Worm (Caenorhabditis elegans) whole organism, L4 larva: ENCODE data around the gene scl-7.
A peak's percentile ranks its signal among the peaks of the same experiment; 100 is the strongest.

Experiments
- F49E8.2 ChIP-seq: sonication (generic microtip); optimal IDR thresholded peaks from 2 replicates; lab custom pipeline; 2016; ENCODE audit warnings: missing compliant biosample characterization, mild to moderate bottlenecking, missing genetic modification characterization, borderline replicate concordance
- T20F7.1 ChIP-seq: fragments of 200-800 bp; sonication (Bioruptor generic); optimal IDR thresholded peaks from 2 replicates; lab custom pipeline; 2018; ENCODE audit warnings: mild to moderate bottlenecking, missing genetic modification characterization, missing compliant biosample characterization
- T26A8.4 ChIP-seq: fragments of 200-800 bp; sonication (Bioruptor generic); IDR thresholded peaks from 2 replicates; pipeline ENCODE4 v1.3.6; 2022; ENCODE audit warnings: missing genetic modification characterization, missing compliant biosample characterization
- Y105C5A.15 ChIP-seq: fragments of 200-800 bp; sonication (Bioruptor generic); IDR thresholded peaks from 2 replicates; pipeline ENCODE4 v1.3.6; 2022; ENCODE audit warnings: missing genetic modification characterization, missing compliant biosample characterization
- Y5F2A.4 ChIP-seq: fragments of 200-800 bp; sonication (Bioruptor generic); optimal IDR thresholded peaks from 2 replicates; lab custom pipeline; 2018; ENCODE audit warnings: mild to moderate bottlenecking, missing genetic modification characterization, missing compliant biosample characterization
- attf-4 ChIP-seq: sonication (generic microtip); optimal IDR thresholded peaks from 3 replicates; lab custom pipeline; 2017; ENCODE audit warnings: missing biosample characterization, missing genetic modification characterization
- ceh-32 ChIP-seq: sonication (generic microtip); optimal IDR thresholded peaks from 2 replicates; lab custom pipeline; 2016; ENCODE audit warnings: mild to moderate bottlenecking, missing genetic modification characterization, missing compliant biosample characterization; ENCODE audit not compliant: poor library complexity
- ceh-44 ChIP-seq: fragments of 200-800 bp; sonication (Bioruptor generic); IDR thresholded peaks from 2 replicates; pipeline ENCODE4 v1.3.6; 2022; ENCODE audit warnings: missing genetic modification reagents, missing genetic modification characterization, missing compliant biosample characterization
- cey-2 ChIP-seq: sonication (generic microtip); optimal IDR thresholded peaks from 3 replicates; lab custom pipeline; 2017; ENCODE audit warnings: missing genetic modification characterization, mild to moderate bottlenecking, missing compliant biosample characterization, antibody characterized with exemption, borderline replicate concordance; ENCODE audit not compliant: insufficient read depth
- dmd-8 ChIP-seq: fragments of 200-800 bp; sonication (Bioruptor generic); IDR thresholded peaks from 2 replicates; pipeline ENCODE4 v1.3.6; 2022; ENCODE audit warnings: missing genetic modification characterization, missing compliant biosample characterization
- egl-27 ChIP-seq: sonication (generic microtip); optimal IDR thresholded peaks from 3 replicates; lab custom pipeline; 2017; ENCODE audit warnings: missing biosample characterization, missing genetic modification reagents, missing genetic modification characterization
- egl-43 ChIP-seq: fragments of 200-800 bp; sonication (Bioruptor generic); IDR thresholded peaks from 2 replicates; pipeline ENCODE4 v1.3.6; 2022; ENCODE audit warnings: missing genetic modification reagents, missing genetic modification characterization, missing compliant biosample characterization
- hlh-11 ChIP-seq: fragments of 200-800 bp; sonication (Bioruptor generic); optimal IDR thresholded peaks from 2 replicates; lab custom pipeline; 2018; ENCODE audit warnings: mild to moderate bottlenecking, missing genetic modification characterization, missing compliant biosample characterization
- hlh-30 ChIP-seq: sonication (generic microtip); optimal IDR thresholded peaks from 2 replicates; lab custom pipeline; 2017; ENCODE audit warnings: antibody characterized with exemption, mild to moderate bottlenecking, missing genetic modification characterization, missing compliant biosample characterization; ENCODE audit not compliant: insufficient read depth
- lin-13 ChIP-seq: fragments of 150-350 bp; optimal IDR thresholded peaks from 2 replicates; lab custom pipeline; 2014; ENCODE audit warnings: missing biosample characterization, missing genetic modification reagents, missing genetic modification characterization
- lin-15B ChIP-seq: fragments of 150-350 bp; sonication (generic microtip); optimal IDR thresholded peaks from 3 replicates; lab custom pipeline; 2014; ENCODE audit warnings: missing biosample characterization, missing genetic modification characterization
- lsy-2 ChIP-seq, 2 experiments: fragments of 150-350 bp in 1 of 2; sonication (generic microtip) in 1 of 2; optimal IDR thresholded peaks; 2 replicates each; lab custom pipeline; 2014 to 2017; ENCODE audit warnings: missing biosample characterization in 2 of 2, missing genetic modification characterization in 2 of 2
- madf-5 ChIP-seq, 2 experiments: fragments of 200-800 bp; sonication (Bioruptor generic); IDR thresholded peaks; 2 replicates each; pipeline ENCODE4 v1.3.6; 2022; ENCODE audit warnings: missing compliant biosample characterization in 2 of 2, missing genetic modification characterization in 2 of 2
- nhr-237 ChIP-seq: sonication (generic microtip); optimal IDR thresholded peaks from 2 replicates; lab custom pipeline; 2017; ENCODE audit warnings: missing biosample characterization, missing genetic modification characterization
- nhr-28 ChIP-seq: fragments of 150-350 bp; optimal IDR thresholded peaks from 2 replicates; lab custom pipeline; 2014; ENCODE audit warnings: missing biosample characterization, missing genetic modification characterization
- pha-4 ChIP-seq, 2 experiments: fragments of 150-350 bp in 1 of 2; fragments of 200-800 bp in 1 of 2; sonication (Bioruptor generic) in 1 of 2; IDR thresholded peaks in 1 of 2; optimal IDR thresholded peaks in 1 of 2; 2 replicates each; pipeline versions ENCODE4 v1.3.6 to Lab custom; 2014 to 2022; ENCODE audit warnings: missing genetic modification characterization in 2 of 2, missing genetic modification reagents in 2 of 2, missing biosample characterization in 1 of 2, missing compliant biosample characterization in 1 of 2
- saeg-2 ChIP-seq: fragments of 200-800 bp; sonication (Bioruptor generic); IDR thresholded peaks from 2 replicates; pipeline ENCODE4 v1.3.6; 2022; ENCODE audit warnings: missing genetic modification reagents, missing genetic modification characterization, missing compliant biosample characterization
- sdz-12 ChIP-seq: fragments of 200-800 bp; sonication (Bioruptor generic); optimal IDR thresholded peaks from 2 replicates; lab custom pipeline; 2018; ENCODE audit warnings: mild to moderate bottlenecking, missing genetic modification characterization, missing compliant biosample characterization
- set-16 ChIP-seq: fragments of 200-800 bp; sonication (Bioruptor generic); IDR thresholded peaks from 2 replicates; pipeline ENCODE4 v1.3.6; 2022; ENCODE audit warnings: missing genetic modification reagents, missing genetic modification characterization, missing compliant biosample characterization
- skn-1 ChIP-seq: fragments of 150-350 bp; optimal IDR thresholded peaks from 2 replicates; lab custom pipeline; 2014; ENCODE audit warnings: missing biosample characterization, missing genetic modification characterization
- unc-62 ChIP-seq, 3 experiments: fragments of 150-350 bp in 1 of 3; sonication (generic microtip); optimal IDR thresholded peaks in 2 of 3; peaks in 1 of 3; 1 replicate in 1 of 3; 2 replicates in 2 of 3; lab custom pipeline; 2014 to 2017; ENCODE audit warnings: missing biosample characterization in 3 of 3, missing genetic modification characterization in 3 of 3, missing genetic modification reagents in 3 of 3, missing genotype in 1 of 3
- vab-7 ChIP-seq: fragments of 200-800 bp; sonication (Bioruptor generic); IDR thresholded peaks from 2 replicates; pipeline ENCODE4 v1.3.6; 2022; ENCODE audit warnings: missing genetic modification reagents, missing genetic modification characterization, missing compliant biosample characterization
- zag-1 ChIP-seq: fragments of 150-350 bp; optimal IDR thresholded peaks from 2 replicates; lab custom pipeline; 2014; ENCODE audit warnings: missing biosample characterization, missing genetic modification characterization
- zfp-3 ChIP-seq: fragments of 200-800 bp; sonication (Bioruptor generic); conservative IDR thresholded peaks from 2 replicates; pipeline ENCODE4 v1.3.6; 2022; ENCODE audit warnings: missing genetic modification reagents, missing genetic modification characterization, missing compliant biosample characterization
- zip-11 ChIP-seq: fragments of 200-800 bp; sonication (Bioruptor generic); IDR thresholded peaks from 2 replicates; pipeline ENCODE4 v1.3.6; 2022; ENCODE audit warnings: missing genetic modification characterization, missing compliant biosample characterization
- ztf-11 ChIP-seq: fragments of 150-350 bp; optimal IDR thresholded peaks from 2 replicates; lab custom pipeline; 2014; ENCODE audit warnings: missing biosample characterization, missing genetic modification characterization
- ztf-7 ChIP-seq: fragments of 150-350 bp; optimal IDR thresholded peaks from 2 replicates; lab custom pipeline; 2014; ENCODE audit warnings: missing biosample characterization, missing genetic modification characterization

The scl-7 gene

DNA sequence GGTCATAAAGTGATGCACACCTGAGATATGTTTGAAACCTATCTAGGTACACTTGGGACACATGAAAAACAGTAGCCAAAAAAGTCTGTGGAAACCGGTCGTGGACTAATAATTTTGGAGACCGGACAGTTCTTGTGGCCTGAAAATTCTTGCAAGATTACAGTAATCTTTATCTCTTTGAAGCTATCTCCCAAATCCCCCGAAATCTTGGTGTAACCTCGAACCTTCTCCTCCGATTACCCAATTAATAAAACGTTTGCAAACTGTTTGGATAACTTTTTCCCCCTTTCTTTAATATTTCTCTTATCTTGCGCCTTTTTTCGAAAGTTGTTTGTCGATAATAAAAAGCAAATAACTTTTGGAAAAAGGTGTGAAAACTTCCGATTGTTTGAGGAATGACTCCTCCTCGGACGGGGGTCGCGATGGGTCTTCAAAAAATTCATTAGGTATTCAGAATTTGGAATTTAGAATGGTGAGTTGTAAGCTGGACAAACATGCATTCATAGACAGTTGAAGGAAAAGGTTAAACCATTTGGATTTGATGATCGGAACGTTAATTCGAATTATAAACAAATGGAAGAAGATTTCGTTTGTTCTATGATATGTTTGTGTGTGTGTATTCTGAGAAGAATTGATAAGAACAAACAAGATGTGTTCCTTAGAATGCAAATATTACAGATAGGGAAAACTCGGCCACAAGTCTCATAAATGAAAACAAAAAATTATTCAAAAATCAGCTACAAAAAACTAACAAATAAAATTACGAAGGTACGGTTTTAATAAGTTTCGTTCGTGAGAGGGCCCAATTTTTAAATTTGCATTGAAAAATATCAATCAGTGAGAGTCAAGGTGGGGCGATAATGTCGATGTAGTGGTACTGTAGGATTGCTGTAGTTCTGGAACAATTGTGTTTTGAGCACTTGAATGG is 12.9 kb downstream of the scl-7 start (continued):
- no peak for TF ChIP-seq saeg-2 (GFP tag; lab: Robert Waterston, UW)
- peak; percentile 51; the same call in 1 of the 2 replicates for TF ChIP-seq zfp-3
- TF ChIP-seq hlh-30 (tag; lab: Kevin White, UChicago), result no peak
- TF ChIP-seq ztf-7 (tag; lab: Kevin White, UChicago), result no peak
- TF ChIP-seq egl-27 (tag; lab: Kevin White, UChicago), result no peak

- no peak for TF ChIP-seq F49E8.2 (tag; lab: Kevin White, UChicago)
- TF ChIP-seq unc-62 (GFP tag; optimal IDR thresholded peaks at IDR 0.05 in 1 of 2; lab: Kevin White, UChicago), result peak in 1 of 2 experiments; percentile 91
- no peak for TF ChIP-seq unc-62 (tag; optimal IDR thresholded peaks at IDR 0.05; lab: Kevin White, UChicago)
These were observed 15.4 kb downstream of the scl-7 start for ce11 chrIV:13085675-13086074.

DNA sequence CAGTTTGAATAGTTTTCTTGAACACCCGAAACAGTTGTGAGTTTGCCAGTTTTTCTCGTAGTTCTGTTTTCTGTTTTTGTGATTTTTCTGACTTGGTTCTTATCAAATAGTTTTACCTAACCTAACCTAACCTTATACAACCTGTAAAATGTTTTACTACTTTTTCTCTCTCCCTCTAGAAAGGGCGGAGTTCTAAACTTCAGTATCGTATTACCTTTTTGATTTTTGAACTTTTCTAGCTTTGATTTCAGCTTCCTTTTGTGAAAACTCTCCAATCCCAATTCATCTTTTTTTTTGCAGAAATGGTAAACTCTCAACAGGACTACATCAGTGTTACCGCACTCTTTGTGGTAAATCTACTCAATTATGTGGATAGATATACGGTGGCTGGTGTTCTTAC is 16.5 kb downstream of the scl-7 start, which contains the start of gene spin-2:
spin-2 (plus strand) TSS at position 301 of the 400 bp plus-strand sequence.
- TF ChIP-seq cey-2 (tag; lab: Kevin White, UChicago) (no peak), nhr-28 (tag; lab: Kevin White, UChicago) (no peak), attf-4 (no peak), T26A8.4 (GFP tag; lab: Robert Waterston, UW) (no peak), ztf-7 (tag; lab: Kevin White, UChicago) (no peak), vab-7 (no peak), T20F7.1 (GFP tag; lab: Kevin White, UChicago) (no peak), lin-15B (no peak), dmd-8 (GFP tag; lab: Robert Waterston, UW) (no peak), nhr-237 (tag; lab: Kevin White, UChicago) (no peak), egl-27 (tag; lab: Kevin White, UChicago) (no peak), ceh-44 (GFP tag; lab: Robert Waterston, UW) (no peak), set-16 (no peak), zip-11 (no peak), sdz-12 (GFP tag; lab: Kevin White, UChicago) (no peak), hlh-11 (tag; lab: Kevin White, UChicago) (no peak), lsy-2 (tag; optimal IDR thresholded peaks at IDR 0.05; lab: Kevin White, UChicago) (no peak)

DNA sequence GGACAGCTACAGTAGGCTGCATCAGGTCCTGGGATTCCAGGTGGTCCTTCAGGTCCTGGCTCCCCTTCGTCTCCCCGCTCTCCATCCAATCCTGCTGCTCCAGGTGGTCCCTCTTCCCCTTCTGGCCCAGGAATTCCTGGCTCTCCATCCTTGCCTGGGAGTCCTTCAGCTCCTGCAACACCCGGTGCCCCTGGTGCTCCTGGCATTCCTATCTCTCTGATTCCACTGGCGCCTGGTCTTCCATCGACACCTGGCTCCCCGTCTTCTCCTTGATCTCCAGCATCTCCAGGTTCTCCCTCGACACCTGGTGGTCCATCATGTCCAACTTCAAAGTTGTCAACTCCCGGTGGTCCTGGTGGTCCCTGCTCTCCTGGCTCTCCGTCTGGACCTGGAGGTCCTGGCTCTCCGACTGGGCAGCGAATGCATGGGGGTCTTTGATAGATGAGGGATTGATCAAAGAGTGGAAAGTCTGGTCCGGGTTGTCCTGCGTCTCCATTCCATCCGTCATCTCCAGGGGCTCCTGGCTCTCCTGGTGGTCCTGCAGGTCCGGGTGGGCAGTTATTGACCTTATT is 19.5 kb downstream of the scl-7 start:
- TF ChIP-seq set-16, result peak; percentile 95
- TF ChIP-seq zag-1, result no peak
- no peak for TF ChIP-seq pha-4 (GFP tag; IDR thresholded peaks at IDR 0.05; lab: Robert Waterston, UW)
- no peak for TF ChIP-seq pha-4 (tag; optimal IDR thresholded peaks at IDR 0.05; lab: Kevin White, UChicago)
- 0 out of 2 replicates have a peak, but pooled peaks have one; percentile 5 for TF ChIP-seq egl-43 (GFP tag; lab: Robert Waterston, UW)
- TF ChIP-seq, all 104 proteins: peak for 2

DNA sequence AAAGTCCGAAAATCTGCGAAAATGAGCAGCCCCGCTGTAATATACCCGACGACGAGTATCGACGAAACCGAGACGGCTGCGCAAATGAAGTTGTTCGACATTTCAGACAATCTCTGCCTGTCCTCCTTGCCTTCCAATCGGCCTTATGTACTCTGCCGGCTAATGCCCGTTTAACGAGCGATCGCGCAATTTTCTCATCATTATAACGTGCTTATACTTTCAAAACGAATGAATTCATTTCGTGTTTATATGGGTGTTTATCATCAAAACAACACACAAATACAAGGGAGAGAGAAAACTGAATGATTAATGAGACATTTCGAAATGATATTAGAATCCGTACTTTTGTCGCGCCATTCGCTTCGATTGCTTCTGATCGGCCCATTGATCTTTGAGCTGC is 20.7 kb downstream of the scl-7 start, which contains the start of gene col-132:
col-132 (minus strand) TSS at position 101 of the 400 bp plus-strand sequence.
- TF ChIP-seq madf-5 (GFP tag; IDR thresholded peaks at IDR 0.05; lab: Robert Waterston, UW) (no peak), ceh-32 (tag; lab: Kevin White, UChicago) (no peak), lin-15B (no peak), ztf-11 (tag; lab: Kevin White, UChicago) (no peak), saeg-2 (GFP tag; lab: Robert Waterston, UW) (no peak), nhr-237 (tag; lab: Kevin White, UChicago) (no peak), lin-13 (no peak), Y5F2A.4 (GFP tag; lab: Kevin White, UChicago) (no peak), skn-1 (tag; lab: Kevin White, UChicago) (no peak), Y105C5A.15 (no peak)
